Fruit fly (Drosophila melanogaster) whole organism, embryonic: ENCODE results near the gene CG34348.

Source experiments
- Aef1 ChIP-seq: fragments of 200-800 bp; sonication (Bioruptor generic); IDR thresholded peaks from 3 replicates; pipeline ENCODE4 v1.3.6; 2022; ENCODE audit warnings: missing biosample characterization, missing genetic modification characterization
- CG10147 ChIP-seq: fragments of 200-800 bp; sonication (Bioruptor generic); optimal IDR thresholded peaks from 2 replicates; lab custom pipeline; 2019; ENCODE audit warnings: missing biosample characterization, mild to moderate bottlenecking, missing genetic modification characterization, moderate library complexity
- CG11504 ChIP-seq: fragments of 200-800 bp; sonication (Bioruptor generic); optimal IDR thresholded peaks from 3 replicates; lab custom pipeline; 2019; ENCODE audit warnings: missing biosample characterization, mild to moderate bottlenecking, missing genetic modification characterization, moderate library complexity
- CG12769 ChIP-seq: fragments of 200-800 bp; sonication (Bioruptor generic); optimal IDR thresholded peaks from 2 replicates; lab custom pipeline; 2019; ENCODE audit warnings: missing biosample characterization, mild to moderate bottlenecking, missing genetic modification characterization, moderate library complexity
- CG17328 ChIP-seq: fragments of 200-800 bp; sonication (Bioruptor generic); IDR thresholded peaks from 2 replicates; pipeline ENCODE4 v1.3.6; 2022; ENCODE audit warnings: missing biosample characterization, missing genetic modification characterization
- CG17385 ChIP-seq: fragments of 200-800 bp; sonication (Bioruptor generic); optimal IDR thresholded peaks from 3 replicates; lab custom pipeline; 2018; ENCODE audit warnings: missing biosample characterization, mild to moderate bottlenecking, missing genetic modification characterization
- CG30403 ChIP-seq: fragments of 200-800 bp; sonication (Bioruptor generic); optimal IDR thresholded peaks from 3 replicates; lab custom pipeline; 2016; ENCODE audit warnings: missing biosample characterization, missing genetic modification characterization
- CG31441 ChIP-seq: fragments of 200-800 bp; sonication (Bioruptor generic); IDR thresholded peaks from 2 replicates; pipeline ENCODE4 v1.3.6; 2022; ENCODE audit warnings: missing biosample characterization, missing genetic modification characterization
- CG32532 ChIP-seq: fragments of 200-800 bp; sonication (Bioruptor generic); IDR thresholded peaks from 2 replicates; pipeline ENCODE4 v1.3.6; 2022; ENCODE audit warnings: missing biosample characterization, missing genetic modification characterization
- CG3407 ChIP-seq: fragments of 200-800 bp; sonication (Bioruptor generic); optimal IDR thresholded peaks from 2 replicates; lab custom pipeline; 2018; ENCODE audit warnings: missing biosample characterization, mild to moderate bottlenecking, missing genetic modification characterization
- CG3838 ChIP-seq: fragments of 200-800 bp; sonication (Bioruptor generic); optimal IDR thresholded peaks from 3 replicates; lab custom pipeline; 2016; ENCODE audit warnings: missing biosample characterization, missing genetic modification characterization
- CG4282 ChIP-seq: fragments of 200-800 bp; sonication (Bioruptor generic); optimal IDR thresholded peaks from 2 replicates; lab custom pipeline; 2016; ENCODE audit warnings: missing biosample characterization, missing genetic modification characterization
- CG4820 ChIP-seq: fragments of 200-800 bp; sonication (Bioruptor generic); optimal IDR thresholded peaks from 3 replicates; lab custom pipeline; 2016; ENCODE audit warnings: missing biosample characterization, missing genetic modification characterization
- Dad ChIP-seq: fragments of 200-800 bp; sonication (Bioruptor generic); optimal IDR thresholded peaks from 3 replicates; lab custom pipeline; 2016; ENCODE audit warnings: missing biosample characterization, missing genetic modification characterization
- Dek ChIP-seq: fragments of 200-800 bp; sonication (Bioruptor generic); optimal IDR thresholded peaks from 3 replicates; lab custom pipeline; 2019; ENCODE audit warnings: missing biosample characterization, mild to moderate bottlenecking, missing genetic modification characterization, moderate library complexity
- Dp ChIP-seq: fragments of 200-800 bp; sonication (Bioruptor generic); optimal IDR thresholded peaks from 2 replicates; lab custom pipeline; 2018; ENCODE audit warnings: missing biosample characterization, mild to moderate bottlenecking, missing genetic modification characterization, moderate library complexity
- Hr39 ChIP-seq: fragments of >200 bp; optimal IDR thresholded peaks from 2 replicates; lab custom pipeline; 2017
- Hr51 ChIP-seq, 2 experiments: fragments of 200-800 bp; sonication (Bioruptor generic); optimal IDR thresholded peaks; 2 replicates in 1 of 2; 3 replicates in 1 of 2; lab custom pipeline; 2016 to 2018; ENCODE audit warnings: missing biosample characterization in 2 of 2, missing genetic modification characterization in 2 of 2, mild to moderate bottlenecking in 1 of 2, moderate library complexity in 1 of 2
- Jarid2 ChIP-seq: fragments of 200-800 bp; sonication (Bioruptor generic); optimal IDR thresholded peaks from 3 replicates; lab custom pipeline; 2017; ENCODE audit warnings: mild to moderate bottlenecking, missing biosample characterization, missing genetic modification reagents, missing genetic modification characterization
- Lpt ChIP-seq: fragments of >200 bp; optimal IDR thresholded peaks from 2 replicates; lab custom pipeline; 2018; ENCODE audit warnings: missing biosample characterization, missing genetic modification characterization
- Med ChIP-seq: fragments of 200-800 bp; sonication (Bioruptor generic); peaks from one replicate; lab custom pipeline; 2016; ENCODE audit warnings: missing biosample characterization, missing genetic modification characterization, mild to moderate bottlenecking, inconsistent platforms, moderate library complexity
- NfI ChIP-seq: fragments of 200-800 bp; sonication (Bioruptor generic); optimal IDR thresholded peaks from 3 replicates; lab custom pipeline; 2018; ENCODE audit warnings: missing biosample characterization, mild to moderate bottlenecking, missing genetic modification characterization, moderate library complexity
- Oli ChIP-seq: fragments of 200-800 bp; sonication (Bioruptor generic); optimal IDR thresholded peaks from 2 replicates; lab custom pipeline; 2018; ENCODE audit warnings: missing biosample characterization, mild to moderate bottlenecking, missing genetic modification characterization, moderate library complexity
- Poxn ChIP-seq: fragments of 200-800 bp; sonication (Bioruptor generic); IDR thresholded peaks from 2 replicates; pipeline ENCODE4 v1.3.6; 2022; ENCODE audit warnings: missing biosample characterization, missing genetic modification characterization
- Ptx1 ChIP-seq: fragments of 200-800 bp; sonication (Bioruptor generic); IDR thresholded peaks from 2 replicates; pipeline ENCODE4 v1.3.6; 2022; ENCODE audit warnings: missing biosample characterization, missing genetic modification characterization
- Rx ChIP-seq: fragments of 200-800 bp; sonication (Bioruptor generic); IDR thresholded peaks from 2 replicates; pipeline ENCODE4 v1.3.6; 2022; ENCODE audit warnings: missing biosample characterization, missing genetic modification characterization
- Side ChIP-seq: fragments of 200-800 bp; sonication (Bioruptor generic); optimal IDR thresholded peaks from 2 replicates; lab custom pipeline; 2016; ENCODE audit warnings: missing biosample characterization, missing genetic modification characterization
- Sox102F ChIP-seq: fragments of 200-800 bp; sonication (Bioruptor generic); optimal IDR thresholded peaks from 2 replicates; lab custom pipeline; 2018; ENCODE audit warnings: missing biosample characterization, mild to moderate bottlenecking, missing genetic modification characterization, moderate library complexity
- Xrp1 ChIP-seq: fragments of 200-800 bp; sonication (Bioruptor generic); IDR thresholded peaks from 2 replicates; pipeline ENCODE4 v1.3.6; 2022; ENCODE audit warnings: missing biosample characterization, missing genetic modification characterization
- ase ChIP-seq: fragments of 200-800 bp; sonication (Bioruptor generic); IDR thresholded peaks from 3 replicates; pipeline ENCODE4 v1.3.6; 2022; ENCODE audit warnings: missing biosample characterization, missing genetic modification characterization
- ato ChIP-seq: fragments of 200-800 bp; sonication (Bioruptor generic); IDR thresholded peaks from 2 replicates; pipeline ENCODE4 v1.3.6; 2022; ENCODE audit warnings: missing biosample characterization, missing genetic modification characterization; ENCODE audit not compliant: partially characterized antibody
- br ChIP-seq: fragments of >200 bp; optimal IDR thresholded peaks from 2 replicates; lab custom pipeline; 2017
- fru ChIP-seq: fragments of >200 bp; optimal IDR thresholded peaks from 2 replicates; lab custom pipeline; 2017
- her ChIP-seq: fragments of 200-800 bp; sonication (Bioruptor generic); optimal IDR thresholded peaks from 2 replicates; lab custom pipeline; 2016; ENCODE audit warnings: missing biosample characterization, missing genetic modification characterization
- insv ChIP-seq, 2 experiments: fragments of 200-800 bp; sonication (Bioruptor generic); optimal IDR thresholded peaks; 3 replicates each; lab custom pipeline; 2016 to 2018; ENCODE audit warnings: missing biosample characterization in 2 of 2, missing genetic modification characterization in 2 of 2
- klu ChIP-seq: fragments of 200-800 bp; sonication (Bioruptor generic); IDR thresholded peaks from 2 replicates; pipeline ENCODE4 v1.3.6; 2022; ENCODE audit warnings: missing biosample characterization, missing genetic modification characterization
- lbe ChIP-seq: fragments of 200-800 bp; sonication (Bioruptor generic); optimal IDR thresholded peaks from 2 replicates; lab custom pipeline; 2016; ENCODE audit warnings: missing biosample characterization, mild to moderate bottlenecking, missing genetic modification characterization
- lilli ChIP-seq: fragments of 200-800 bp; sonication (Bioruptor generic); optimal IDR thresholded peaks from 3 replicates; lab custom pipeline; 2016; ENCODE audit warnings: missing biosample characterization, missing genetic modification characterization
- odd ChIP-seq: fragments of 200-800 bp; sonication (Bioruptor generic); optimal IDR thresholded peaks from 2 replicates; lab custom pipeline; 2017; ENCODE audit warnings: missing biosample characterization, mild to moderate bottlenecking, missing genetic modification characterization
- pan ChIP-seq, 4 experiments: fragments of >200 bp in 3 of 4; fragments of 200-800 bp in 1 of 4; sonication (Bioruptor generic) in 1 of 4; optimal IDR thresholded peaks in 3 of 4; IDR thresholded peaks in 1 of 4; 2 replicates each; pipeline versions ENCODE4 v1.3.6 to Lab custom; 2017 to 2022; ENCODE audit warnings: missing biosample characterization in 2 of 4, missing genetic modification characterization in 2 of 4, mixed read lengths in 1 of 4
- peb ChIP-seq: fragments of 200-800 bp; sonication (Bioruptor generic); IDR thresholded peaks from 2 replicates; pipeline ENCODE4 v1.3.6; 2022; ENCODE audit warnings: missing biosample characterization, missing genetic modification characterization
- pnt ChIP-seq: fragments of 200-800 bp; sonication (Bioruptor generic); optimal IDR thresholded peaks from 3 replicates; lab custom pipeline; 2016; ENCODE audit warnings: missing biosample characterization, missing genetic modification characterization
- psq ChIP-seq: fragments of 200-800 bp; sonication (Bioruptor generic); optimal IDR thresholded peaks from 2 replicates; lab custom pipeline; 2017; ENCODE audit warnings: missing biosample characterization, missing genetic modification characterization
- run ChIP-seq: fragments of 200-800 bp; sonication (Bioruptor generic); optimal IDR thresholded peaks from 3 replicates; lab custom pipeline; 2018; ENCODE audit warnings: missing biosample characterization, mild to moderate bottlenecking, missing genetic modification characterization
- salm ChIP-seq: fragments of 200-800 bp; sonication (Bioruptor generic); optimal IDR thresholded peaks from 2 replicates; lab custom pipeline; 2018; ENCODE audit warnings: missing biosample characterization, mild to moderate bottlenecking, missing genetic modification characterization
- sim ChIP-seq: fragments of 200-800 bp; sonication (Bioruptor generic); IDR thresholded peaks from 2 replicates; pipeline ENCODE4 v1.3.6; 2022; ENCODE audit warnings: missing biosample characterization, missing genetic modification characterization
- slp2 ChIP-seq: fragments of 200-800 bp; sonication (Bioruptor generic); optimal IDR thresholded peaks from 2 replicates; lab custom pipeline; 2016; ENCODE audit warnings: missing biosample characterization, missing genetic modification characterization
- sna ChIP-seq: fragments of 200-800 bp; sonication (Bioruptor generic); IDR thresholded peaks from 2 replicates; pipeline ENCODE4 v1.3.6; 2022; ENCODE audit warnings: missing biosample characterization, missing genetic modification characterization; ENCODE audit not compliant: partially characterized antibody
- sqz ChIP-seq: fragments of 200-800 bp; sonication (Bioruptor generic); optimal IDR thresholded peaks from 3 replicates; lab custom pipeline; 2018; ENCODE audit warnings: missing biosample characterization, mild to moderate bottlenecking, missing genetic modification characterization
- tio ChIP-seq: fragments of 200-800 bp; sonication (Bioruptor generic); optimal IDR thresholded peaks from 2 replicates; lab custom pipeline; 2017; ENCODE audit warnings: missing biosample characterization, missing genetic modification characterization, inconsistent platforms
- trh ChIP-seq: fragments of 200-800 bp; sonication (Bioruptor generic); optimal IDR thresholded peaks from 2 replicates; lab custom pipeline; 2016; ENCODE audit warnings: missing biosample characterization, missing genetic modification characterization
- wdn ChIP-seq: fragments of 200-800 bp; sonication (Bioruptor generic); IDR thresholded peaks from 2 replicates; pipeline ENCODE4 v1.3.6; 2022; ENCODE audit warnings: missing biosample characterization, missing genetic modification characterization

Gene CG34348

dm6 chrX:11384023-11384444 is 44.4 kb downstream of the CG34348 start (continued):
- TF ChIP-seq CG17328 (GFP tag; lab: Robert Waterston, UW) (peak; percentile 44; the same call in 1 of the 2 replicates), Dad (GFP tag; lab: Kevin White, UChicago) (peak; percentile 17), peb (GFP tag; lab: Robert Waterston, UW) (no peak), CG32532 (GFP tag; lab: Robert Waterston, UW) (peak; percentile 90), CG4820 (GFP tag; lab: Kevin White, UChicago) (peak; percentile 32), Xrp1 (GFP tag; lab: Robert Waterston, UW) (peak; percentile 69), CG17385 (peak; percentile 65), ase (GFP tag; lab: Robert Waterston, UW) (peak; percentile 56; the same call in 1 of the 3 replicates), Ptx1 (GFP tag; lab: Robert Waterston, UW) (peak; percentile 83), pan (optimal IDR thresholded peaks at IDR 0.05; lab: Kevin White, UChicago) (no peak), pan (GFP tag; optimal IDR thresholded peaks at IDR 0.05 in 1 of 2, IDR thresholded peaks at IDR 0.05 in 1 of 2) (peak in 1 of 2 experiments; percentile 77), Dek (tag; lab: Kevin White, UChicago) (peak; percentile 69), CG31441 (GFP tag; lab: Robert Waterston, UW) (peak; percentile 60; the same call in 1 of the 2 replicates), Oli (tag; lab: Kevin White, UChicago) (peak; percentile 60), her (GFP tag; lab: Kevin White, UChicago) (no peak), Poxn (GFP tag; lab: Robert Waterston, UW) (peak; percentile 61; the same call in 1 of the 2 replicates), insv (GFP tag; optimal IDR thresholded peaks at IDR 0.05; lab: Kevin White, UChicago) (no peak), run (tag; lab: Kevin White, UChicago) (no peak), CG4282 (GFP tag; lab: Kevin White, UChicago) (no peak), sna (GFP tag; lab: Robert Waterston, UW) (no peak), ato (GFP tag; lab: Robert Waterston, UW) (no peak), Hr39 (lab: Kevin White, UChicago) (no peak), trh (no peak), CG3407 (GFP tag; lab: Kevin White, UChicago) (no peak), odd (GFP tag; lab: Kevin White, UChicago) (peak; percentile 21), Dp (GFP tag; lab: Kevin White, UChicago) (no peak), lbe (no peak), sim (GFP tag; lab: Robert Waterston, UW) (no peak), CG12769 (tag; lab: Kevin White, UChicago) (no peak), Med (GFP tag; lab: Kevin White, UChicago) (peak; percentile 97), CG3838 (GFP tag; lab: Kevin White, UChicago) (no peak), lilli (peak; percentile 86), slp2 (GFP tag; lab: Kevin White, UChicago) (peak; percentile 31), klu (GFP tag; lab: Robert Waterston, UW) (peak; percentile 74), NfI (peak; percentile 69), wdn (GFP tag; lab: Robert Waterston, UW) (peak; percentile 70), salm (tag; lab: Kevin White, UChicago) (no peak), Sox102F (GFP tag; lab: Kevin White, UChicago) (peak; percentile 60), Rx (peak; percentile 52; the same call in 1 of the 2 replicates), Hr51 (GFP tag; optimal IDR thresholded peaks at IDR 0.05; lab: Kevin White, UChicago) (peak; percentile 25 to 70), psq (GFP tag; lab: Kevin White, UChicago) (no peak), pnt (GFP tag; lab: Kevin White, UChicago) (peak; percentile 49), br (lab: Kevin White, UChicago) (no peak), fru (lab: Kevin White, UChicago) (no peak), CG11504 (tag; lab: Kevin White, UChicago) (peak; percentile 76), Jarid2 (peak; percentile 22), Lpt (GFP tag; lab: Kevin White, UChicago) (no peak), tio (peak; percentile 42), Aef1 (GFP tag; lab: Robert Waterston, UW) (peak; percentile 77), Side (GFP tag; lab: Kevin White, UChicago) (peak; percentile 9), CG30403 (GFP tag; lab: Kevin White, UChicago) (peak; percentile 63), sqz (peak; percentile 21), CG10147 (GFP tag; lab: Kevin White, UChicago) (peak; percentile 68)
